Fruit fly (Drosophila melanogaster) whole organism, embryonic: ENCODE measurements around the gene CG3587.
A peak's percentile ranks its signal among the peaks of the same experiment; 100 is the strongest.

Source experiments
- Atf6 ChIP-seq: fragments of 200-800 bp; sonication (Bioruptor generic); IDR thresholded peaks from 2 replicates; pipeline ENCODE4 v1.3.6; 2022; ENCODE audit warnings: missing biosample characterization, missing genetic modification characterization
- Bteb2 ChIP-seq: fragments of 200-800 bp; sonication (Bioruptor generic); optimal IDR thresholded peaks from 2 replicates; lab custom pipeline; 2016; ENCODE audit warnings: missing biosample characterization, missing genetic modification characterization
- CG10274 ChIP-seq: fragments of 200-800 bp; sonication (Bioruptor generic); optimal IDR thresholded peaks from 3 replicates; lab custom pipeline; 2017; ENCODE audit warnings: missing biosample characterization, mild to moderate bottlenecking, missing genetic modification characterization
- CG10431 ChIP-seq: fragments of 200-800 bp; sonication (Bioruptor generic); optimal IDR thresholded peaks from 3 replicates; lab custom pipeline; 2018; ENCODE audit warnings: missing biosample characterization, mild to moderate bottlenecking, missing genetic modification characterization
- CG11398 ChIP-seq: fragments of 200-800 bp; sonication (Bioruptor generic); optimal IDR thresholded peaks from 2 replicates; lab custom pipeline; 2016; ENCODE audit warnings: missing biosample characterization, missing genetic modification characterization
- CG12219 ChIP-seq: fragments of 200-800 bp; sonication (Bioruptor generic); optimal IDR thresholded peaks from 3 replicates; lab custom pipeline; 2018; ENCODE audit warnings: missing biosample characterization, mild to moderate bottlenecking, missing genetic modification characterization
- CG13775 ChIP-seq: fragments of 200-800 bp; sonication (Bioruptor generic); optimal IDR thresholded peaks from 3 replicates; lab custom pipeline; 2017; ENCODE audit warnings: missing biosample characterization, mild to moderate bottlenecking, missing genetic modification characterization
- CG16863 ChIP-seq: fragments of 200-800 bp; sonication (Bioruptor generic); optimal IDR thresholded peaks from 3 replicates; lab custom pipeline; 2016; ENCODE audit warnings: missing biosample characterization, missing genetic modification characterization
- CG18262 ChIP-seq: fragments of 200-800 bp; optimal IDR thresholded peaks from 3 replicates; lab custom pipeline; 2019; ENCODE audit warnings: missing biosample characterization, mild to moderate bottlenecking, missing genetic modification characterization, moderate library complexity
- CG18476 ChIP-seq: fragments of 200-800 bp; sonication (Bioruptor generic); optimal IDR thresholded peaks from 2 replicates; lab custom pipeline; 2016; ENCODE audit warnings: missing biosample characterization, mild to moderate bottlenecking, missing genetic modification characterization
- CG2202 ChIP-seq: fragments of 200-800 bp; sonication (Bioruptor generic); optimal IDR thresholded peaks from 2 replicates; lab custom pipeline; 2018; ENCODE audit warnings: missing biosample characterization, mild to moderate bottlenecking, missing genetic modification characterization
- CG2889 ChIP-seq: fragments of 200-800 bp; sonication (Bioruptor generic); IDR thresholded peaks from 3 replicates; pipeline ENCODE4 v1.3.6; 2022; ENCODE audit warnings: missing biosample characterization, missing genetic modification characterization
- CG3065 ChIP-seq: fragments of 200-800 bp; sonication (Bioruptor generic); optimal IDR thresholded peaks from 2 replicates; lab custom pipeline; 2016; ENCODE audit warnings: missing biosample characterization, missing genetic modification characterization
- CG31365 ChIP-seq: fragments of 200-800 bp; sonication (Bioruptor generic); optimal IDR thresholded peaks from 2 replicates; lab custom pipeline; 2018; ENCODE audit warnings: missing biosample characterization, mild to moderate bottlenecking, missing genetic modification characterization
- CG3163 ChIP-seq: fragments of 200-800 bp; sonication (Bioruptor generic); optimal IDR thresholded peaks from 3 replicates; lab custom pipeline; 2016; ENCODE audit warnings: missing biosample characterization, missing genetic modification characterization
- CG34376 ChIP-seq: fragments of 200-800 bp; sonication (Bioruptor generic); optimal IDR thresholded peaks from 2 replicates; lab custom pipeline; 2018; ENCODE audit warnings: missing biosample characterization, mild to moderate bottlenecking, missing genetic modification characterization
- CG6765 ChIP-seq: fragments of 200-800 bp; sonication (Bioruptor generic); optimal IDR thresholded peaks from 3 replicates; lab custom pipeline; 2017; ENCODE audit warnings: missing biosample characterization, mild to moderate bottlenecking, missing genetic modification characterization
- CG7556 ChIP-seq: fragments of 200-800 bp; sonication (Bioruptor generic); optimal IDR thresholded peaks from 2 replicates; lab custom pipeline; 2017; ENCODE audit warnings: missing biosample characterization, mild to moderate bottlenecking, missing genetic modification characterization
- CoRest ChIP-seq: fragments of 200-800 bp; sonication (Bioruptor generic); optimal IDR thresholded peaks from 3 replicates; lab custom pipeline; 2018; ENCODE audit warnings: missing biosample characterization, mild to moderate bottlenecking, missing genetic modification characterization, moderate library complexity
- CrebB ChIP-seq: fragments of 200-800 bp; sonication (Bioruptor generic); optimal IDR thresholded peaks from 3 replicates; lab custom pipeline; 2018; ENCODE audit warnings: missing biosample characterization, mild to moderate bottlenecking, missing genetic modification characterization
- Dbx ChIP-seq: fragments of 200-800 bp; sonication (Bioruptor generic); IDR thresholded peaks from 3 replicates; pipeline ENCODE4 v1.3.6; 2022; ENCODE audit warnings: missing biosample characterization, missing genetic modification characterization
- Dip3 ChIP-seq: fragments of 200-800 bp; sonication (Bioruptor generic); optimal IDR thresholded peaks from 3 replicates; lab custom pipeline; 2016; ENCODE audit warnings: missing biosample characterization, missing genetic modification characterization
- H15 ChIP-seq: fragments of 200-800 bp; sonication (Bioruptor generic); IDR thresholded peaks from 3 replicates; pipeline ENCODE4 v1.3.6; 2022; ENCODE audit warnings: missing biosample characterization, missing genetic modification characterization
- HmgZ ChIP-seq: fragments of 200-800 bp; sonication (Bioruptor generic); optimal IDR thresholded peaks from 2 replicates; lab custom pipeline; 2018; ENCODE audit warnings: missing biosample characterization, mild to moderate bottlenecking, missing genetic modification characterization
- Lim3 ChIP-seq: fragments of 200-800 bp; sonication (Bioruptor generic); IDR thresholded peaks from 2 replicates; pipeline ENCODE4 v1.3.6; 2022; ENCODE audit warnings: missing biosample characterization, missing genetic modification characterization
- Max ChIP-seq: fragments of 200-800 bp; sonication (Bioruptor generic); optimal IDR thresholded peaks from 2 replicates; lab custom pipeline; 2016; ENCODE audit warnings: missing biosample characterization, mild to moderate bottlenecking, missing genetic modification characterization
- Mes4 ChIP-seq: fragments of 200-800 bp; sonication (Bioruptor generic); optimal IDR thresholded peaks from 2 replicates; lab custom pipeline; 2016; ENCODE audit warnings: missing biosample characterization, missing genetic modification characterization
- Myb ChIP-seq: fragments of 200-800 bp; sonication (Bioruptor generic); optimal IDR thresholded peaks from 2 replicates; lab custom pipeline; 2016; ENCODE audit warnings: missing biosample characterization, missing genetic modification characterization
- NC2β ChIP-seq: fragments of 200-800 bp; sonication (Bioruptor generic); optimal IDR thresholded peaks from 2 replicates; lab custom pipeline; 2016; ENCODE audit warnings: missing biosample characterization, missing genetic modification characterization
- Oli ChIP-seq: fragments of 200-800 bp; sonication (Bioruptor generic); optimal IDR thresholded peaks from 2 replicates; lab custom pipeline; 2018; ENCODE audit warnings: missing biosample characterization, mild to moderate bottlenecking, missing genetic modification characterization, moderate library complexity
- Pdp1 ChIP-seq, 2 experiments: fragments of 200-800 bp; sonication (Bioruptor generic); optimal IDR thresholded peaks; 3 replicates each; lab custom pipeline; 2016; ENCODE audit warnings: missing biosample characterization in 2 of 2, missing genetic modification characterization in 2 of 2, mild to moderate bottlenecking in 1 of 2, moderate library complexity in 1 of 2
- Rx ChIP-seq: fragments of 200-800 bp; sonication (Bioruptor generic); IDR thresholded peaks from 2 replicates; pipeline ENCODE4 v1.3.6; 2022; ENCODE audit warnings: missing biosample characterization, missing genetic modification characterization
- Scr ChIP-seq: fragments of 200-800 bp; sonication (Bioruptor generic); IDR thresholded peaks from 2 replicates; pipeline ENCODE4 v1.3.6; 2022; ENCODE audit warnings: missing biosample characterization, missing genetic modification characterization; ENCODE audit not compliant: partially characterized antibody
- Sin3A ChIP-seq: fragments of >200 bp; optimal IDR thresholded peaks from 2 replicates; lab custom pipeline; 2018
- corto ChIP-seq: fragments of 200-800 bp; sonication (Bioruptor generic); optimal IDR thresholded peaks from 2 replicates; lab custom pipeline; 2016; ENCODE audit warnings: missing biosample characterization, mild to moderate bottlenecking, missing genetic modification characterization, moderate library complexity
- fru ChIP-seq: fragments of >200 bp; optimal IDR thresholded peaks from 2 replicates; lab custom pipeline; 2017
- ftz-f1 ChIP-seq: fragments of 200-800 bp; sonication (Bioruptor generic); optimal IDR thresholded peaks from 2 replicates; lab custom pipeline; 2016; ENCODE audit warnings: missing biosample characterization, missing genetic modification characterization
- gsb ChIP-seq: fragments of 200-800 bp; sonication (Bioruptor generic); IDR thresholded peaks from 2 replicates; pipeline ENCODE4 v1.3.6; 2022; ENCODE audit warnings: missing biosample characterization, missing genetic modification characterization
- hbn ChIP-seq: fragments of 200-800 bp; sonication (Bioruptor generic); IDR thresholded peaks from 2 replicates; pipeline ENCODE4 v1.3.6; 2022; ENCODE audit warnings: missing biosample characterization, missing genetic modification characterization; ENCODE audit not compliant: partially characterized antibody
- lov ChIP-seq, 2 experiments: fragments of 200-800 bp in 1 of 2; fragments of >200 bp in 1 of 2; sonication (Bioruptor generic) in 1 of 2; IDR thresholded peaks in 1 of 2; optimal IDR thresholded peaks in 1 of 2; 2 replicates in 1 of 2; 3 replicates in 1 of 2; pipeline versions ENCODE4 v1.3.6 to Lab custom; 2017 to 2022; ENCODE audit warnings: missing biosample characterization in 1 of 2, missing genetic modification characterization in 1 of 2
- phol ChIP-seq: fragments of 200-800 bp; sonication (Bioruptor generic); optimal IDR thresholded peaks from 3 replicates; lab custom pipeline; 2018; ENCODE audit warnings: missing biosample characterization, mild to moderate bottlenecking, missing genetic modification characterization, moderate library complexity
- row ChIP-seq: fragments of 200-800 bp; sonication (Bioruptor generic); IDR thresholded peaks from 3 replicates; pipeline ENCODE4 v1.3.6; 2022; ENCODE audit warnings: missing biosample characterization, missing genetic modification characterization
- schlank ChIP-seq: fragments of 200-800 bp; sonication (Bioruptor generic); optimal IDR thresholded peaks from 2 replicates; lab custom pipeline; 2018; ENCODE audit warnings: missing biosample characterization, mild to moderate bottlenecking, missing genetic modification characterization
- scrt ChIP-seq: fragments of 200-800 bp; sonication (Bioruptor generic); optimal IDR thresholded peaks from 2 replicates; lab custom pipeline; 2018; ENCODE audit warnings: missing biosample characterization, mild to moderate bottlenecking, missing genetic modification characterization, moderate library complexity
- slp2 ChIP-seq: fragments of 200-800 bp; sonication (Bioruptor generic); optimal IDR thresholded peaks from 2 replicates; lab custom pipeline; 2016; ENCODE audit warnings: missing biosample characterization, missing genetic modification characterization
- ssp ChIP-seq: fragments of 200-800 bp; sonication (Bioruptor generic); IDR thresholded peaks from 2 replicates; pipeline ENCODE4 v1.3.6; 2022; ENCODE audit warnings: missing biosample characterization, missing genetic modification characterization
- stwl ChIP-seq: fragments of 200-800 bp; sonication (Bioruptor generic); optimal IDR thresholded peaks from 3 replicates; lab custom pipeline; 2018; ENCODE audit warnings: missing biosample characterization, mild to moderate bottlenecking, missing genetic modification characterization, moderate library complexity
- vfl ChIP-seq: fragments of 200-800 bp; sonication (Bioruptor generic); optimal IDR thresholded peaks from 2 replicates; lab custom pipeline; 2016; ENCODE audit warnings: missing biosample characterization, missing genetic modification characterization
- wek ChIP-seq: fragments of 200-800 bp; sonication (Bioruptor generic); optimal IDR thresholded peaks from 3 replicates; lab custom pipeline; 2018; ENCODE audit warnings: missing biosample characterization, mild to moderate bottlenecking, missing genetic modification characterization, moderate library complexity
- zen2 ChIP-seq: fragments of 200-800 bp; sonication (Bioruptor generic); IDR thresholded peaks from 3 replicates; pipeline ENCODE4 v1.3.6; 2022; ENCODE audit warnings: missing biosample characterization, missing genetic modification characterization; ENCODE audit not compliant: partially characterized antibody

The CG3587 gene

DNA sequence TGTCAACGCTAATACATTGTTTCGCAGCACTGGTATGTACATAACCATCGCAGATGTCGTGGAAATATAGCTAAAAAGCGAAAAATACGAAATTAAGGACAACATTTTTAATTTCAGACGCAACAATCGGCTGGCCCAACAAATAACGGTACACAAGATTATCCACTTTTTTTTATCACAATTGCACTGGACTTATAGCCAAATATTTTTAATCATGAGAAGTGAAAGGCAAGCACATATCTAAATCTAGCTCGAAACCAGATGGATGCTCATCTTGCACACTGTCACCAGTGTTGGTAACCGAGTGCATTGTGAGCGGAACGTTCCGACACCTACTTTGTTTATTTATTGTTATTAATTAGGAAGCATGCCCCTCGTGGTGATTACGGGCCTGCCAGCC is at the start of gene CG3587, which contains the start of gene CG3857 (continued):
- TF ChIP-seq corto (GFP tag; lab: Kevin White, UChicago) (peak; percentile 12), CG7556 (GFP tag; lab: Kevin White, UChicago) (peak; percentile 71), wek (GFP tag; lab: Kevin White, UChicago) (no peak), CG18262 (peak; percentile 71), CG3065 (GFP tag; lab: Kevin White, UChicago) (no peak), Lim3 (GFP tag; lab: Robert Waterston, UW) (no peak), CG34376 (GFP tag; lab: Kevin White, UChicago) (peak; percentile 39), zen2 (no peak), Max (peak; percentile 83), gsb (no peak), schlank (tag; lab: Kevin White, UChicago) (peak; percentile 29), CG18476 (GFP tag; lab: Kevin White, UChicago) (peak; percentile 56), CG31365 (tag; lab: Kevin White, UChicago) (no peak), vfl (GFP tag; lab: Kevin White, UChicago) (peak; percentile 79), row (GFP tag; lab: Robert Waterston, UW) (peak; percentile 96), CG6765 (GFP tag; lab: Kevin White, UChicago) (peak; percentile 32), Myb (GFP tag; lab: Kevin White, UChicago) (peak; percentile 76), Dip3 (GFP tag; lab: Kevin White, UChicago) (peak; percentile 78), CG13775 (peak; percentile 83), phol (peak; percentile 71), H15 (GFP tag; lab: Robert Waterston, UW) (peak; percentile 35; the same call in 1 of the 3 replicates), CG2202 (tag; lab: Kevin White, UChicago) (peak; percentile 19), fru (lab: Kevin White, UChicago) (no peak), CG12219 (GFP tag; lab: Kevin White, UChicago) (no peak), slp2 (GFP tag; lab: Kevin White, UChicago) (peak; percentile 66), CG2889 (GFP tag; lab: Robert Waterston, UW) (0 out of 3 replicates have a peak, but pooled peaks have one; percentile 25), CG11398 (GFP tag; lab: Kevin White, UChicago) (peak; percentile 80), Atf6 (GFP tag; lab: Robert Waterston, UW) (peak; percentile 66; the same call in 1 of the 2 replicates), CrebB (tag; lab: Kevin White, UChicago) (peak; percentile 44), lov (optimal IDR thresholded peaks at IDR 0.05; lab: Kevin White, UChicago) (no peak), lov (GFP tag; IDR thresholded peaks at IDR 0.05; lab: Robert Waterston, UW) (0 out of 3 replicates have a peak, but pooled peaks have one; percentile 43), Sin3A (peak; percentile 69), scrt (GFP tag; lab: Kevin White, UChicago) (peak; percentile 6), HmgZ (tag; lab: Kevin White, UChicago) (peak; percentile 78), Mes4 (GFP tag; lab: Kevin White, UChicago) (peak; percentile 62), Oli (tag; lab: Kevin White, UChicago) (peak; percentile 64), CG10431 (no peak), CG16863 (GFP tag; lab: Kevin White, UChicago) (peak; percentile 76), CG10274 (GFP tag; lab: Kevin White, UChicago) (peak; percentile 1), Scr (peak; percentile 33), Rx (GFP tag; lab: Robert Waterston, UW) (peak; percentile 45; the same call in 1 of the 2 replicates), Bteb2 (peak; percentile 69), Dbx (GFP tag; lab: Robert Waterston, UW) (peak; percentile 56; the same call in 1 of the 3 replicates), ssp (peak; percentile 75), CG3163 (GFP tag; lab: Kevin White, UChicago) (peak; percentile 67), hbn (GFP tag; lab: Robert Waterston, UW) (no peak), Pdp1 (GFP tag; optimal IDR thresholded peaks at IDR 0.05; lab: Kevin White, UChicago) (peak; percentile 79 to 92), stwl (peak; percentile 93), NC2β (GFP tag; lab: Kevin White, UChicago) (peak; percentile 58), ftz-f1 (GFP tag; lab: Kevin White, UChicago) (no peak), CoRest (tag; lab: Kevin White, UChicago) (peak; percentile 84)
